Fruit fly (Drosophila melanogaster) whole organism, embryonic: ENCODE data around the gene barr.
A peak's percentile ranks its signal among the peaks of the same experiment; 100 is the strongest.

Source experiments
- ATbp ChIP-seq: fragments of 200-800 bp; sonication (Bioruptor generic); optimal IDR thresholded peaks from 2 replicates; lab custom pipeline; 2017; ENCODE audit warnings: missing biosample characterization, mild to moderate bottlenecking, missing genetic modification characterization, missing genetic modification reagents
- BEAF-32 ChIP-seq: fragments of 200-800 bp; sonication (Bioruptor generic); optimal IDR thresholded peaks from 3 replicates; lab custom pipeline; 2017; ENCODE audit warnings: missing biosample characterization, missing genetic modification characterization, mild to moderate bottlenecking, moderate library complexity, missing genetic modification reagents
- C15 ChIP-seq: fragments of 200-800 bp; sonication (Bioruptor generic); IDR thresholded peaks from 3 replicates; pipeline ENCODE4 v1.3.6; 2022; ENCODE audit warnings: missing biosample characterization, missing genetic modification characterization
- CG1024 ChIP-seq: fragments of 200-800 bp; sonication (Bioruptor generic); IDR thresholded peaks from 2 replicates; pipeline ENCODE4 v1.3.6; 2022; ENCODE audit warnings: missing biosample characterization, missing genetic modification characterization
- CG10274 ChIP-seq: fragments of 200-800 bp; sonication (Bioruptor generic); optimal IDR thresholded peaks from 3 replicates; lab custom pipeline; 2017; ENCODE audit warnings: missing biosample characterization, mild to moderate bottlenecking, missing genetic modification characterization
- CG10979 ChIP-seq: fragments of 200-800 bp; sonication (Bioruptor generic); optimal IDR thresholded peaks from 2 replicates; lab custom pipeline; 2018; ENCODE audit warnings: missing biosample characterization, mild to moderate bottlenecking, missing genetic modification characterization, moderate library complexity
- CG11456 ChIP-seq: fragments of 200-800 bp; sonication (Bioruptor generic); IDR thresholded peaks from 3 replicates; pipeline ENCODE4 v1.3.6; 2022; ENCODE audit warnings: missing biosample characterization, missing genetic modification characterization
- CG12071 ChIP-seq: fragments of 200-800 bp; sonication (Bioruptor generic); optimal IDR thresholded peaks from 3 replicates; lab custom pipeline; 2018; ENCODE audit warnings: missing biosample characterization, mild to moderate bottlenecking, missing genetic modification characterization
- CG12659 ChIP-seq: fragments of 200-800 bp; sonication (Bioruptor generic); optimal IDR thresholded peaks from 3 replicates; lab custom pipeline; 2017; ENCODE audit warnings: mild to moderate bottlenecking, missing biosample characterization, missing genetic modification reagents, missing genetic modification characterization
- CG14667 ChIP-seq: fragments of 200-800 bp; sonication (Bioruptor generic); IDR thresholded peaks from 2 replicates; pipeline ENCODE4 v1.3.6; 2022; ENCODE audit warnings: missing biosample characterization, missing genetic modification characterization
- CG15011 ChIP-seq: fragments of 200-800 bp; sonication (Bioruptor generic); optimal IDR thresholded peaks from 3 replicates; lab custom pipeline; 2018; ENCODE audit warnings: missing biosample characterization, mild to moderate bottlenecking, missing genetic modification characterization
- CG17568 ChIP-seq: fragments of 200-800 bp; sonication (Bioruptor generic); optimal IDR thresholded peaks from 2 replicates; lab custom pipeline; 2018; ENCODE audit warnings: missing biosample characterization, mild to moderate bottlenecking, missing genetic modification characterization, moderate library complexity
- CG18262 ChIP-seq: fragments of 200-800 bp; optimal IDR thresholded peaks from 3 replicates; lab custom pipeline; 2019; ENCODE audit warnings: missing biosample characterization, mild to moderate bottlenecking, missing genetic modification characterization, moderate library complexity
- CG30431 ChIP-seq: fragments of 200-800 bp; sonication (Bioruptor generic); optimal IDR thresholded peaks from 2 replicates; lab custom pipeline; 2017; ENCODE audit warnings: missing biosample characterization, missing genetic modification characterization
- CG32772 ChIP-seq: fragments of 200-800 bp; sonication (Bioruptor generic); IDR thresholded peaks from 2 replicates; pipeline ENCODE4 v1.3.6; 2022; ENCODE audit warnings: missing biosample characterization, missing genetic modification characterization
- CG42726 ChIP-seq: fragments of 200-800 bp; sonication (Bioruptor generic); IDR thresholded peaks from 2 replicates; pipeline ENCODE4 v1.3.6; 2022; ENCODE audit warnings: missing biosample characterization, missing genetic modification characterization; ENCODE audit not compliant: partially characterized antibody
- CG4617 ChIP-seq: fragments of 200-800 bp; sonication (Bioruptor generic); optimal IDR thresholded peaks from 3 replicates; lab custom pipeline; 2016; ENCODE audit warnings: missing biosample characterization, missing genetic modification characterization, borderline replicate concordance
- CG7839 ChIP-seq: fragments of 200-800 bp; sonication (Bioruptor generic); optimal IDR thresholded peaks from 3 replicates; lab custom pipeline; 2018; ENCODE audit warnings: missing biosample characterization, mild to moderate bottlenecking, missing genetic modification characterization, moderate library complexity
- CG8765 ChIP-seq: fragments of 200-800 bp; sonication (Bioruptor generic); IDR thresholded peaks from 2 replicates; pipeline ENCODE4 v1.3.6; 2022; ENCODE audit warnings: missing biosample characterization, missing genetic modification characterization
- CG9727 ChIP-seq: fragments of 200-800 bp; sonication (Bioruptor generic); optimal IDR thresholded peaks from 3 replicates; lab custom pipeline; 2017; ENCODE audit warnings: missing biosample characterization, mild to moderate bottlenecking, missing genetic modification characterization
- CG9817 ChIP-seq: fragments of 200-800 bp; sonication (Bioruptor generic); optimal IDR thresholded peaks from 2 replicates; lab custom pipeline; 2018; ENCODE audit warnings: missing biosample characterization, mild to moderate bottlenecking, missing genetic modification characterization, moderate library complexity
- D ChIP-seq, 2 experiments: fragments of 200-800 bp in 1 of 2; fragments of >200 bp in 1 of 2; sonication (Bioruptor generic) in 1 of 2; optimal IDR thresholded peaks; 2 replicates in 1 of 2; 3 replicates in 1 of 2; lab custom pipeline; 2017; ENCODE audit warnings: mild to moderate bottlenecking in 1 of 2, missing biosample characterization in 1 of 2, missing genetic modification characterization in 1 of 2, missing genetic modification reagents in 1 of 2
- E2f2 ChIP-seq: fragments of 200-800 bp; sonication (Bioruptor generic); IDR thresholded peaks from 2 replicates; pipeline ENCODE4 v1.3.6; 2022; ENCODE audit warnings: missing biosample characterization, missing genetic modification characterization
- Ets97D ChIP-seq: fragments of 200-800 bp; sonication (Bioruptor generic); optimal IDR thresholded peaks from 3 replicates; lab custom pipeline; 2016; ENCODE audit warnings: missing biosample characterization, missing genetic modification characterization
- Fer1 ChIP-seq: fragments of 200-800 bp; sonication (Bioruptor generic); optimal IDR thresholded peaks from 2 replicates; lab custom pipeline; 2017; ENCODE audit warnings: missing biosample characterization, mild to moderate bottlenecking, missing genetic modification characterization
- HmgZ ChIP-seq: fragments of 200-800 bp; sonication (Bioruptor generic); optimal IDR thresholded peaks from 2 replicates; lab custom pipeline; 2018; ENCODE audit warnings: missing biosample characterization, mild to moderate bottlenecking, missing genetic modification characterization
- Hmx ChIP-seq: fragments of 200-800 bp; sonication (Bioruptor generic); optimal IDR thresholded peaks from 2 replicates; lab custom pipeline; 2016; ENCODE audit warnings: missing biosample characterization, missing genetic modification characterization
- Hsf ChIP-seq: fragments of 200-800 bp; sonication (Bioruptor generic); optimal IDR thresholded peaks from 3 replicates; lab custom pipeline; 2016; ENCODE audit warnings: missing biosample characterization, missing genetic modification characterization
- Max ChIP-seq: fragments of 200-800 bp; sonication (Bioruptor generic); optimal IDR thresholded peaks from 2 replicates; lab custom pipeline; 2016; ENCODE audit warnings: missing biosample characterization, mild to moderate bottlenecking, missing genetic modification characterization
- Mes4 ChIP-seq: fragments of 200-800 bp; sonication (Bioruptor generic); optimal IDR thresholded peaks from 2 replicates; lab custom pipeline; 2016; ENCODE audit warnings: missing biosample characterization, missing genetic modification characterization
- Myb ChIP-seq: fragments of 200-800 bp; sonication (Bioruptor generic); optimal IDR thresholded peaks from 2 replicates; lab custom pipeline; 2016; ENCODE audit warnings: missing biosample characterization, missing genetic modification characterization
- Poxn ChIP-seq: fragments of 200-800 bp; sonication (Bioruptor generic); IDR thresholded peaks from 2 replicates; pipeline ENCODE4 v1.3.6; 2022; ENCODE audit warnings: missing biosample characterization, missing genetic modification characterization
- bowl ChIP-seq: fragments of 200-800 bp; sonication (Bioruptor generic); IDR thresholded peaks from 2 replicates; pipeline ENCODE4 v1.3.6; 2022; ENCODE audit warnings: missing biosample characterization, missing genetic modification characterization
- cas ChIP-seq: fragments of 200-800 bp; sonication (Bioruptor generic); IDR thresholded peaks from 2 replicates; pipeline ENCODE4 v1.3.6; 2022; ENCODE audit warnings: missing biosample characterization, missing genetic modification characterization
- cato ChIP-seq: fragments of 200-800 bp; sonication (Bioruptor generic); optimal IDR thresholded peaks from 2 replicates; lab custom pipeline; 2016; ENCODE audit warnings: missing biosample characterization, missing genetic modification characterization, borderline replicate concordance
- corto ChIP-seq: fragments of 200-800 bp; sonication (Bioruptor generic); optimal IDR thresholded peaks from 2 replicates; lab custom pipeline; 2016; ENCODE audit warnings: missing biosample characterization, mild to moderate bottlenecking, missing genetic modification characterization, moderate library complexity
- crp ChIP-seq, 2 experiments: fragments of 200-800 bp; sonication (Bioruptor generic); optimal IDR thresholded peaks; 2 replicates in 1 of 2; 3 replicates in 1 of 2; lab custom pipeline; 2017; ENCODE audit warnings: missing biosample characterization in 2 of 2, missing genetic modification characterization in 2 of 2, mild to moderate bottlenecking in 1 of 2, moderate library complexity in 1 of 2
- dm ChIP-seq: fragments of 200-800 bp; sonication (Bioruptor generic); optimal IDR thresholded peaks from 3 replicates; lab custom pipeline; 2016; ENCODE audit warnings: missing biosample characterization, missing genetic modification characterization
- en ChIP-seq: fragments of 200-800 bp; sonication (Bioruptor generic); optimal IDR thresholded peaks from 2 replicates; lab custom pipeline; 2016; ENCODE audit warnings: missing biosample characterization, missing genetic modification characterization
- exex ChIP-seq: fragments of 200-800 bp; sonication (Bioruptor generic); optimal IDR thresholded peaks from 4 replicates; lab custom pipeline; 2018; ENCODE audit warnings: missing biosample characterization, mild to moderate bottlenecking, missing genetic modification characterization, moderate library complexity
- fd3F ChIP-seq: fragments of 200-800 bp; sonication (Bioruptor generic); optimal IDR thresholded peaks from 2 replicates; lab custom pipeline; 2018; ENCODE audit warnings: missing biosample characterization, mild to moderate bottlenecking, missing genetic modification characterization, moderate library complexity
- hth ChIP-seq: fragments of >200 bp; optimal IDR thresholded peaks from 2 replicates; lab custom pipeline; 2017; ENCODE audit warnings: inconsistent platforms
- nerfin-1 ChIP-seq: fragments of 200-800 bp; sonication (Bioruptor generic); optimal IDR thresholded peaks from 3 replicates; lab custom pipeline; 2019; ENCODE audit warnings: missing biosample characterization, mild to moderate bottlenecking, missing genetic modification characterization, moderate library complexity
- onecut ChIP-seq: fragments of 200-800 bp; sonication (Bioruptor generic); IDR thresholded peaks from 2 replicates; pipeline ENCODE4 v1.3.6; 2022; ENCODE audit warnings: missing biosample characterization, missing genetic modification characterization
- pho ChIP-seq: fragments of 200-800 bp; sonication (Bioruptor generic); optimal IDR thresholded peaks from 2 replicates; lab custom pipeline; 2016; ENCODE audit warnings: missing biosample characterization, missing genetic modification characterization
- pzg ChIP-seq: fragments of 200-800 bp; sonication (Bioruptor generic); optimal IDR thresholded peaks from 3 replicates; lab custom pipeline; 2018; ENCODE audit warnings: missing biosample characterization, mild to moderate bottlenecking, missing genetic modification characterization, moderate library complexity
- sc ChIP-seq, 3 experiments: fragments of >200 bp in 2 of 3; fragments of 200-800 bp in 1 of 3; sonication (Bioruptor generic) in 1 of 3; optimal IDR thresholded peaks; 2 replicates in 2 of 3; 3 replicates in 1 of 3; lab custom pipeline; 2017; ENCODE audit warnings: mild to moderate bottlenecking in 1 of 3, missing biosample characterization in 1 of 3, missing genetic modification characterization in 1 of 3, missing genetic modification reagents in 1 of 3
- scrt ChIP-seq: fragments of 200-800 bp; sonication (Bioruptor generic); optimal IDR thresholded peaks from 2 replicates; lab custom pipeline; 2018; ENCODE audit warnings: missing biosample characterization, mild to moderate bottlenecking, missing genetic modification characterization, moderate library complexity
- vfl ChIP-seq: fragments of 200-800 bp; sonication (Bioruptor generic); optimal IDR thresholded peaks from 2 replicates; lab custom pipeline; 2016; ENCODE audit warnings: missing biosample characterization, missing genetic modification characterization

The barr gene

dm6 chr2L:20027382-20027919 lies 33.7 kb downstream of the barr start, which contains the start of gene sNPF (continued):
- TF ChIP-seq fd3F (GFP tag; lab: Kevin White, UChicago) (peak; percentile 16), Poxn (GFP tag; lab: Robert Waterston, UW) (no peak), onecut (no peak), en (GFP tag; lab: Kevin White, UChicago) (no peak), nerfin-1 (no peak), cas (GFP tag; lab: Robert Waterston, UW) (no peak), CG32772 (GFP tag; lab: Robert Waterston, UW) (no peak), cato (GFP tag; lab: Kevin White, UChicago) (peak; percentile 15), CG30431 (GFP tag; lab: Kevin White, UChicago) (peak; percentile 50), Max (GFP tag; lab: Kevin White, UChicago) (no peak), Hsf (GFP tag; lab: Kevin White, UChicago) (peak; percentile 68), E2f2 (GFP tag; lab: Robert Waterston, UW) (no peak; the same call in 1 of the 2 replicates), CG11456 (no peak), CG7839 (tag; lab: Kevin White, UChicago) (peak; percentile 71), Myb (GFP tag; lab: Kevin White, UChicago) (peak; percentile 60), pho (GFP tag; lab: Kevin White, UChicago) (peak; percentile 68), D (optimal IDR thresholded peaks at IDR 0.05; lab: Kevin White, UChicago) (no peak), D (GFP tag; optimal IDR thresholded peaks at IDR 0.05; lab: Kevin White, UChicago) (no peak), Hmx (GFP tag; lab: Kevin White, UChicago) (no peak), CG1024 (GFP tag; lab: Robert Waterston, UW) (no peak), vfl (GFP tag; lab: Kevin White, UChicago) (no peak), CG18262 (tag; lab: Kevin White, UChicago) (no peak), HmgZ (tag; lab: Kevin White, UChicago) (peak; percentile 9), CG14667 (no peak), Fer1 (peak; percentile 74), scrt (GFP tag; lab: Kevin White, UChicago) (peak; percentile 98), hth (no peak), dm (GFP tag; lab: Kevin White, UChicago) (no peak), exex (tag; lab: Kevin White, UChicago) (no peak), Mes4 (no peak), CG12071 (GFP tag; lab: Kevin White, UChicago) (no peak), corto (no peak), crp (GFP tag; optimal IDR thresholded peaks at IDR 0.05; lab: Kevin White, UChicago) (no peak), CG9727 (GFP tag; lab: Kevin White, UChicago) (peak; percentile 72), Ets97D (GFP tag; lab: Kevin White, UChicago) (no peak), CG10979 (tag; lab: Kevin White, UChicago) (no peak), bowl (no peak), CG8765 (no peak), CG15011 (GFP tag; lab: Kevin White, UChicago) (peak; percentile 37), CG4617 (GFP tag; lab: Kevin White, UChicago) (no peak), pzg (GFP tag; lab: Kevin White, UChicago) (no peak), CG12659 (peak; percentile 59), C15 (GFP tag; lab: Robert Waterston, UW) (no peak), sc (optimal IDR thresholded peaks at IDR 0.05; lab: Kevin White, UChicago) (no peak), sc (GFP tag; optimal IDR thresholded peaks at IDR 0.05; lab: Kevin White, UChicago) (peak; percentile 5), CG42726 (no peak), CG17568 (GFP tag; lab: Kevin White, UChicago) (no peak), BEAF-32 (GFP tag; lab: Kevin White, UChicago) (no peak), CG10274 (no peak), ATbp (GFP tag; lab: Kevin White, UChicago) (peak; percentile 28), CG9817 (peak; percentile 36)
